Worm (Caenorhabditis elegans) whole organism, L1 larva: ENCODE results near the gene srg-6.

Experiments
- C16A3.4 ChIP-seq: fragments of 150-350 bp; optimal IDR thresholded peaks from 2 replicates; lab custom pipeline; 2014; ENCODE audit warnings: missing biosample characterization, missing genetic modification characterization
- F16B12.6 ChIP-seq: fragments of 150-350 bp; optimal IDR thresholded peaks from 2 replicates; lab custom pipeline; 2014; ENCODE audit warnings: missing biosample characterization, missing genetic modification characterization
- aha-1 ChIP-seq: fragments of 150-350 bp; optimal IDR thresholded peaks from 2 replicates; lab custom pipeline; 2014; ENCODE audit warnings: missing biosample characterization, missing genetic modification characterization
- ama-1 ChIP-seq: fragments of 150-350 bp; optimal IDR thresholded peaks from 2 replicates; lab custom pipeline; 2014
- blmp-1 ChIP-seq: fragments of 150-350 bp; optimal IDR thresholded peaks from 2 replicates; lab custom pipeline; 2014; ENCODE audit warnings: missing biosample characterization, missing genetic modification characterization
- ceh-8 ChIP-seq: fragments of 200-800 bp; sonication (Bioruptor generic); optimal IDR thresholded peaks from 2 replicates; lab custom pipeline; 2018; ENCODE audit warnings: mild to moderate bottlenecking, missing genetic modification characterization, moderate library complexity, missing compliant biosample characterization
- ceh-82 ChIP-seq, 3 experiments: fragments of 150-350 bp in 1 of 3; sonication (generic microtip) in 2 of 3; optimal IDR thresholded peaks; 2 replicates each; lab custom pipeline; 2014 to 2017; ENCODE audit warnings: missing biosample characterization in 3 of 3, missing genetic modification characterization in 3 of 3
- ceh-88 ChIP-seq: fragments of 200-800 bp; sonication (Bioruptor generic); IDR thresholded peaks from 2 replicates; pipeline ENCODE4 v1.3.6; 2022; ENCODE audit warnings: missing genetic modification characterization, missing compliant biosample characterization
- ces-1 ChIP-seq: fragments of 150-350 bp; optimal IDR thresholded peaks from 2 replicates; lab custom pipeline; 2014; ENCODE audit warnings: missing biosample characterization, missing genetic modification reagents, missing genetic modification characterization
- dpl-1 ChIP-seq, 3 experiments: fragments of 150-350 bp in 2 of 3; sonication (generic microtip) in 1 of 3; optimal IDR thresholded peaks; 2 replicates each; lab custom pipeline; 2014 to 2017; ENCODE audit warnings: missing biosample characterization in 3 of 3, missing genetic modification characterization in 3 of 3, missing genetic modification reagents in 3 of 3
- efl-1 ChIP-seq, 4 experiments: fragments of 150-350 bp; optimal IDR thresholded peaks in 3 of 4; peaks in 1 of 4; 1 replicate in 1 of 4; 2 replicates in 3 of 4; lab custom pipeline; 2014; ENCODE audit warnings: missing biosample characterization in 2 of 4, missing genetic modification characterization in 2 of 4, missing genetic modification reagents in 2 of 4
- efl-3 ChIP-seq: fragments of 200-800 bp; sonication (Bioruptor generic); optimal IDR thresholded peaks from 2 replicates; lab custom pipeline; 2018; ENCODE audit warnings: mild to moderate bottlenecking, missing genetic modification characterization, missing compliant biosample characterization
- egl-13 ChIP-seq: sonication (generic microtip); optimal IDR thresholded peaks from 2 replicates; lab custom pipeline; 2016; ENCODE audit warnings: missing genotype, missing genetic modification reagents, missing genetic modification characterization, missing compliant biosample characterization
- egl-27 ChIP-seq, 2 experiments: fragments of 150-350 bp in 1 of 2; sonication (generic microtip); optimal IDR thresholded peaks; 3 replicates each; lab custom pipeline; 2017 to 2018; ENCODE audit warnings: missing biosample characterization in 2 of 2, missing genetic modification characterization in 2 of 2, missing genetic modification reagents in 2 of 2
- elt-2 ChIP-seq: sonication (generic microtip); optimal IDR thresholded peaks from 2 replicates; lab custom pipeline; 2016; ENCODE audit warnings: missing genetic modification characterization, mild to moderate bottlenecking, inconsistent platforms, missing compliant biosample characterization, missing genetic modification reagents
- fkh-10 ChIP-seq: sonication (generic microtip); optimal IDR thresholded peaks from 2 replicates; lab custom pipeline; 2017; ENCODE audit warnings: missing biosample characterization, missing genetic modification reagents, missing genetic modification characterization
- fkh-4 ChIP-seq: sonication (generic microtip); optimal IDR thresholded peaks from 2 replicates; lab custom pipeline; 2016; ENCODE audit warnings: missing compliant biosample characterization, missing genetic modification characterization, borderline replicate concordance
- fkh-8 ChIP-seq: sonication (generic microtip); optimal IDR thresholded peaks from 2 replicates; lab custom pipeline; 2016; ENCODE audit warnings: mild to moderate bottlenecking, missing genetic modification characterization, missing compliant biosample characterization
- fos-1 ChIP-seq: fragments of 150-350 bp; optimal IDR thresholded peaks from 2 replicates; lab custom pipeline; 2014; ENCODE audit warnings: missing biosample characterization, missing genetic modification characterization
- hpl-2 ChIP-seq: fragments of 150-350 bp; optimal IDR thresholded peaks from 2 replicates; lab custom pipeline; 2014; ENCODE audit warnings: missing biosample characterization, missing genetic modification reagents, missing genetic modification characterization
- lin-13 ChIP-seq: fragments of 150-350 bp; optimal IDR thresholded peaks from 2 replicates; lab custom pipeline; 2014; ENCODE audit warnings: missing biosample characterization, missing genetic modification reagents, missing genetic modification characterization
- lin-14 ChIP-seq: fragments of 200-800 bp; sonication (Bioruptor generic); optimal IDR thresholded peaks from 2 replicates; lab custom pipeline; 2018; ENCODE audit warnings: mild to moderate bottlenecking, missing genetic modification characterization, moderate library complexity, missing compliant biosample characterization
- lin-35 ChIP-seq, 2 experiments: fragments of 150-350 bp; optimal IDR thresholded peaks; 2 replicates each; lab custom pipeline; 2014; ENCODE audit warnings: missing biosample characterization in 2 of 2, missing genetic modification characterization in 2 of 2, missing genetic modification reagents in 2 of 2
- lir-3 ChIP-seq: sonication (generic microtip); optimal IDR thresholded peaks from 2 replicates; lab custom pipeline; 2016; ENCODE audit warnings: mild to moderate bottlenecking, missing genetic modification characterization, moderate library complexity, missing compliant biosample characterization; ENCODE audit not compliant: poor library complexity
- lsy-2 ChIP-seq, 2 experiments: fragments of 150-350 bp; optimal IDR thresholded peaks; 2 replicates each; lab custom pipeline; 2014; ENCODE audit warnings: missing biosample characterization in 2 of 2, missing genetic modification characterization in 2 of 2
- mab-9 ChIP-seq: fragments of 200-800 bp; sonication (Bioruptor generic); IDR thresholded peaks from 2 replicates; pipeline ENCODE4 v1.3.6; 2022; ENCODE audit warnings: missing genetic modification reagents, missing genetic modification characterization, missing compliant biosample characterization
- mdl-1 ChIP-seq, 2 experiments: fragments of 150-350 bp; optimal IDR thresholded peaks; 2 replicates each; lab custom pipeline; 2014 to 2017; ENCODE audit warnings: missing biosample characterization in 2 of 2, missing genetic modification characterization in 2 of 2, inconsistent platforms in 1 of 2
- nhr-237 ChIP-seq: fragments of 150-350 bp; optimal IDR thresholded peaks from 2 replicates; lab custom pipeline; 2014; ENCODE audit warnings: missing biosample characterization, missing genetic modification characterization
- nhr-28 ChIP-seq: fragments of 150-350 bp; optimal IDR thresholded peaks from 2 replicates; lab custom pipeline; 2014; ENCODE audit warnings: missing biosample characterization, missing genetic modification characterization
- nhr-47 ChIP-seq: sonication (generic microtip); optimal IDR thresholded peaks from 2 replicates; lab custom pipeline; 2016; ENCODE audit warnings: mild to moderate bottlenecking, missing genetic modification characterization, moderate library complexity, missing compliant biosample characterization
- nhr-71 ChIP-seq: sonication (generic microtip); optimal IDR thresholded peaks from 2 replicates; lab custom pipeline; 2016; ENCODE audit warnings: mild to moderate bottlenecking, missing genetic modification characterization, moderate library complexity, missing compliant biosample characterization
- nhr-84 ChIP-seq: sonication (generic microtip); optimal IDR thresholded peaks from 2 replicates; lab custom pipeline; 2017; ENCODE audit warnings: missing biosample characterization, missing genetic modification characterization
- pax-3 ChIP-seq: fragments of 200-800 bp; sonication (Bioruptor generic); optimal IDR thresholded peaks from 2 replicates; lab custom pipeline; 2018; ENCODE audit warnings: mild to moderate bottlenecking, missing genetic modification characterization, moderate library complexity, missing compliant biosample characterization
- rnt-1 ChIP-seq: sonication (generic microtip); optimal IDR thresholded peaks from 2 replicates; lab custom pipeline; 2016; ENCODE audit warnings: mild to moderate bottlenecking, missing genetic modification characterization, moderate library complexity, missing compliant biosample characterization
- skn-1 ChIP-seq: fragments of 150-350 bp; optimal IDR thresholded peaks from 2 replicates; lab custom pipeline; 2014; ENCODE audit warnings: missing biosample characterization, missing genetic modification characterization
- swsn-7 ChIP-seq: sonication (generic microtip); optimal IDR thresholded peaks from 2 replicates; lab custom pipeline; 2016; ENCODE audit warnings: missing genetic modification characterization, missing compliant biosample characterization
- tbx-2 ChIP-seq: sonication (generic microtip); optimal IDR thresholded peaks from 2 replicates; lab custom pipeline; 2016; ENCODE audit warnings: missing genetic modification characterization, missing compliant biosample characterization
- unc-30 ChIP-seq: sonication (generic microtip); optimal IDR thresholded peaks from 2 replicates; lab custom pipeline; 2017; ENCODE audit warnings: missing biosample characterization, missing genetic modification characterization

srg-6 gene

ce11 chrIII:6265911-6266310 lies at the start of gene srg-6:
Gene srg-6 (minus strand): TSS chrIII:6266011.
- TF ChIP-seq F16B12.6 (no peak), aha-1 (tag; lab: Kevin White, UChicago) (no peak), skn-1 (tag; lab: Kevin White, UChicago) (no peak), efl-3 (GFP tag; lab: Kevin White, UChicago) (no peak), rnt-1 (tag; lab: Kevin White, UChicago) (no peak)

- no peak for TF ChIP-seq fkh-4
- TF ChIP-seq lin-14 = peak; percentile 3
Observed at ce11 chrIII:6315515-6315914, 49.7 kb upstream of the srg-6 start.

ce11 chrIII:6312244-6312643 lies 46.4 kb upstream of the srg-6 start:
- TF ChIP-seq lin-14 (peak; percentile 32), fkh-10 (no peak)

ce11 chrIII:6311452-6311851 lies 45.6 kb upstream of the srg-6 start:
- TF ChIP-seq nhr-237 = no peak
- TF ChIP-seq nhr-47 (tag; lab: Kevin White, UChicago) = peak; percentile 24
- peak; percentile 52 for TF ChIP-seq fkh-8 (tag; lab: Kevin White, UChicago)
- TF ChIP-seq tbx-2 (tag; lab: Kevin White, UChicago) = no peak

DNA sequence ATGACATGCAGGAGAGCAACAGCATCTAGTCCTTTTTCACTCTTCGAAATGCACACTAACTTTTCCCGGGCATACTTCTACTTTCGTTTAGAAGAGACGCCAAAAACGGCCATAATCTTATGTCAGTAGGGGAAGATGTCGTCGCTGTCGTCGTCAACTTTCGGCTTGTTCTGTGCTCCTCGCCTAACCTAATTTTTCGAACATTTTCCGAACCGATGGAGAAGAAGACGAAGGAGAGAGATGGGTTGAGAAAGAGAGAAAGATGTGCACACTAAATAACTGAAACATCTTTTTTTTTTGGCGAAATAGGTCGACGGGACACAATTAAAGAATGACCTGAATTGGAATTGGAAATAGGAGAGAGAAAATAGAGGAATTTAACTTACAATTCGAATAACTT lies 44.5 kb upstream of the srg-6 start:
- TF ChIP-seq fkh-10 (peak; percentile 87), lsy-2 (tag; optimal IDR thresholded peaks at IDR 0.05; lab: Kevin White, UChicago) (peak in 1 of 2 experiments; percentile 5), mdl-1 (tag; optimal IDR thresholded peaks at IDR 0.05; lab: Kevin White, UChicago) (no peak), ceh-82 (tag; optimal IDR thresholded peaks at IDR 0.05; lab: Kevin White, UChicago) (peak in 1 of 3 experiments; percentile 2), nhr-71 (tag; lab: Kevin White, UChicago) (peak; percentile 8), ces-1 (GFP tag; lab: Kevin White, UChicago) (peak; percentile 30), mab-9 (GFP tag; lab: Robert Waterston, UW) (no peak), lin-14 (peak; percentile 66)

- TF ChIP-seq hpl-2 (GFP tag; lab: Kevin White, UChicago) = no peak
- TF ChIP-seq lin-13 (GFP tag; lab: Kevin White, UChicago) = no peak
Observed at ce11 chrIII:6309066-6309465, 43.3 kb upstream of the srg-6 start, which contains the start of gene gar-2. Gene gar-2 (plus strand): TSS chrIII:6309366.

DNA sequence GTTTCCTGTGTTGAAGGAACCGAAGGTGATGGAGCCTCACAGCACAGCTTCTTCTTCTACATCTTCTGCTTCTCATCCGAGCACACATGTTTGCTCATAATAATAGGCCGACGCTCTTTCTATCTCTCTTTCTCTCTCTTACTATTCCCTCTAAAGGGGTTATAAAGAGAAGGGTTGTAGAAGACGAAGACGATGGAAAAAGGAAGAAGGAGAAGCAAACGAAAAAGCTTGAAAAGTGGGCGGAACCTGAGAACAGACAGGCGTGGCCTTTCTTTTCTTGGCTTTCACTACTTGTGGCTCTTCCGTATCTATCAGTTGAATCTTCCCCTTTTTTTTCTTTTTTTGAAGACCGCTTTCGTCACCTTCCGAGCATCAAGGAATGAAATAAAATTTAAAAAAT lies 42.0 kb upstream of the srg-6 start:
- TF ChIP-seq C16A3.4 (tag; lab: Kevin White, UChicago) = no peak
- no peak for TF ChIP-seq nhr-84 (tag; lab: Kevin White, UChicago)
- no peak for TF ChIP-seq ceh-8 (GFP tag; lab: Kevin White, UChicago)
- peak; percentile 67 for TF ChIP-seq fkh-10
- peak; percentile 66 for TF ChIP-seq lin-14
- TF ChIP-seq lsy-2 (tag; optimal IDR thresholded peaks at IDR 0.05; lab: Kevin White, UChicago) = peak in 1 of 2 experiments; percentile 27
- peak; percentile 9 for TF ChIP-seq nhr-71 (tag; lab: Kevin White, UChicago)
- no peak for TF ChIP-seq nhr-28 (tag; lab: Kevin White, UChicago)

ce11 chrIII:6303787-6304186 lies 38.0 kb upstream of the srg-6 start:
- TF ChIP-seq unc-30 (tag; lab: Kevin White, UChicago) = no peak
- TF ChIP-seq dpl-1 (GFP tag; optimal IDR thresholded peaks at IDR 0.05; lab: Kevin White, UChicago) = peak; percentile 7 to 68 (median 29)
- TF ChIP-seq swsn-7 = no peak
- TF ChIP-seq nhr-47 (tag; lab: Kevin White, UChicago) = no peak
- TF ChIP-seq ceh-88 (GFP tag; lab: Robert Waterston, UW) = peak; percentile 27; the same call in 1 of the 2 replicates
- no peak for TF ChIP-seq ama-1
- no peak for TF ChIP-seq egl-13 (tag; lab: Kevin White, UChicago)
- no peak for TF ChIP-seq pax-3 (tag; lab: Kevin White, UChicago)
- no peak for TF ChIP-seq blmp-1 (tag; lab: Kevin White, UChicago)
- no peak for TF ChIP-seq fos-1 (tag; lab: Kevin White, UChicago)
- no peak for TF ChIP-seq elt-2 (tag; lab: Kevin White, UChicago)
- TF ChIP-seq lir-3 (tag; lab: Kevin White, UChicago) = no peak
- peak; percentile 46 for TF ChIP-seq F16B12.6
- TF ChIP-seq egl-27 (tag; optimal IDR thresholded peaks at IDR 0.05; lab: Kevin White, UChicago) = no peak
- peak; percentile 7 to 62 for TF ChIP-seq lin-35 (GFP tag; optimal IDR thresholded peaks at IDR 0.05; lab: Kevin White, UChicago)
- TF ChIP-seq efl-1 (optimal IDR thresholded peaks at IDR 0.05; lab: Kevin White, UChicago) = peak; percentile 59
- TF ChIP-seq efl-1 (GFP tag; optimal IDR thresholded peaks at IDR 0.05 in 1 of 2; lab: Kevin White, UChicago) = peak; percentile 79 to 95
